Fruit fly (Drosophila melanogaster): Measurements from ENCODE around the gene CG32085.

CG32085 gene

DNA sequence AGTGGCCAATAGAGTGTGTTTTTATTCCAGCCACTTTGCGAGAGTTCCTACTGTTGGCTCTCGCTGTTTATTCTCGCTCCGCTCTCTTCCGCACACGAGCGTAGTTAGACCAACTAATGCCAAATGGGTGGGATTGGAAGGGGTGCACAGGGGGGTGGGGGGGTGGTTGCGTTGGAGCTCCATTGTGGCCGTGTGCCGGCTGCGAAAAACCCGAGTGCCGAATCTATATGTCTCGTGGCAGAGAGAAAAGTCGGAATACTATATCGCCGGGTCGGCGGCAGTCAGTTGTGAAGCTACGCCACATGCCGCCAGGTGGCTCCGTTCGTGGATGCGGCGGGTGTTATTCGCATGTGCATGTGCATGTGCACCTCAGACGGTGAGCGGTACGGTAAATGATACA is 79.0 kb downstream of the CG32085 start (continued):
- TF ChIP-seq onecut (GFP tag; IDR thresholded peaks at IDR 0.05): no peak
- no peak for TF ChIP-seq Doc2 (GFP tag; IDR thresholded peaks at IDR 0.05)
- TF ChIP-seq eyg (GFP tag; optimal IDR thresholded peaks at IDR 0.05): no peak
- TF ChIP-seq CG15514 (GFP tag; optimal IDR thresholded peaks at IDR 0.05): no peak
- no peak for TF ChIP-seq PHDP (tag; optimal IDR thresholded peaks at IDR 0.05)
- no peak for TF ChIP-seq CG15011 (GFP tag; optimal IDR thresholded peaks at IDR 0.05)
- no peak for TF ChIP-seq CG10321 (GFP tag; IDR thresholded peaks at IDR 0.05)
- TF ChIP-seq Ada2b (GFP tag; IDR thresholded peaks at IDR 0.05): no peak
- TF ChIP-seq H2.0 (GFP tag; IDR thresholded peaks at IDR 0.05): no peak
- TF ChIP-seq CG31365 (tag; optimal IDR thresholded peaks at IDR 0.05): no peak
- no peak for TF ChIP-seq CG3995 (GFP tag; optimal IDR thresholded peaks at IDR 0.05)
- TF ChIP-seq CG11093 (GFP tag; IDR thresholded peaks at IDR 0.05): no peak
- TF ChIP-seq CG30403 (GFP tag; optimal IDR thresholded peaks at IDR 0.05): no peak
- TF ChIP-seq Kr (GFP tag; optimal IDR thresholded peaks at IDR 0.05): no peak
- no peak for TF ChIP-seq Hsf (GFP tag; optimal IDR thresholded peaks at IDR 0.05)
- TF ChIP-seq CG8290 (GFP tag; optimal IDR thresholded peaks at IDR 0.05): no peak
- TF ChIP-seq CG8290 (tag; optimal IDR thresholded peaks at IDR 0.05): no peak
- no peak for TF ChIP-seq CG12155 (GFP tag; optimal IDR thresholded peaks at IDR 0.05)
- TF ChIP-seq tx (GFP tag; optimal IDR thresholded peaks at IDR 0.05): no peak
- TF ChIP-seq Adf1 (GFP tag; IDR thresholded peaks at IDR 0.05): no peak
- no peak for TF ChIP-seq Camta (GFP tag; optimal IDR thresholded peaks at IDR 0.05)
- TF ChIP-seq BEAF-32 (GFP tag; optimal IDR thresholded peaks at IDR 0.05): no peak
- TF ChIP-seq br (optimal IDR thresholded peaks at IDR 0.05): no peak
- TF ChIP-seq CG16863 (GFP tag; optimal IDR thresholded peaks at IDR 0.05): no peak
- TF ChIP-seq fd96Cb (tag; optimal IDR thresholded peaks at IDR 0.05): no peak
- no peak for TF ChIP-seq CG1832 (GFP tag; optimal IDR thresholded peaks at IDR 0.05)
- no peak for TF ChIP-seq Ravus (GFP tag; IDR thresholded peaks at IDR 0.05)
- TF ChIP-seq CG32767 (GFP tag; IDR thresholded peaks at IDR 0.05): 0 out of 2 replicates have a peak, but pooled peaks have one; percentile 12
- TF ChIP-seq CG13894 (tag; optimal IDR thresholded peaks at IDR 0.05): peak; percentile 84
- no peak for TF ChIP-seq schlank (tag; optimal IDR thresholded peaks at IDR 0.05)
- TF ChIP-seq dpn (GFP tag; optimal IDR thresholded peaks at IDR 0.05): no peak
- TF ChIP-seq Six4 (GFP tag; optimal IDR thresholded peaks at IDR 0.05): no peak
- no peak for TF ChIP-seq run (tag; optimal IDR thresholded peaks at IDR 0.05)
- TF ChIP-seq Jarid2 (GFP tag; optimal IDR thresholded peaks at IDR 0.05): no peak
- no peak for TF ChIP-seq danr (GFP tag; IDR thresholded peaks at IDR 0.05)
- no peak for TF ChIP-seq repo (GFP tag; optimal IDR thresholded peaks at IDR 0.05)
- TF ChIP-seq CG15696 (tag; optimal IDR thresholded peaks at IDR 0.05): no peak
- no peak for TF ChIP-seq cas (GFP tag; IDR thresholded peaks at IDR 0.05)
- TF ChIP-seq Trl (optimal IDR thresholded peaks at IDR 0.05): no peak
- TF ChIP-seq Trl (GFP tag; optimal IDR thresholded peaks at IDR 0.05): no peak
- no peak for TF ChIP-seq CG6765 (GFP tag; optimal IDR thresholded peaks at IDR 0.05)
- TF ChIP-seq nerfin-2 (GFP tag; IDR thresholded peaks at IDR 0.05; ENCODE audit: partially characterized antibody): no peak
- TF ChIP-seq CG8281 (tag; optimal IDR thresholded peaks at IDR 0.05): no peak
- peak; percentile 31; the same call in 1 of the 2 replicates for TF ChIP-seq CG6272 (GFP tag; IDR thresholded peaks at IDR 0.05)
- TF ChIP-seq HLHmδ (GFP tag; optimal IDR thresholded peaks at IDR 0.05): no peak
- TF ChIP-seq CG18619 (GFP tag; optimal IDR thresholded peaks at IDR 0.05): no peak
- no peak for TF ChIP-seq D (optimal IDR thresholded peaks at IDR 0.05)
- no peak for TF ChIP-seq D (GFP tag; optimal IDR thresholded peaks at IDR 0.05)
- no peak for TF ChIP-seq CG11247 (GFP tag; IDR thresholded peaks at IDR 0.05)
- TF ChIP-seq Deaf1 (tag; optimal IDR thresholded peaks at IDR 0.05): peak; percentile 85
- TF ChIP-seq BtbVII (GFP tag; optimal IDR thresholded peaks at IDR 0.05): no peak
- no peak for TF ChIP-seq hb (GFP tag; IDR thresholded peaks at IDR 0.05; ENCODE audit: partially characterized antibody)
- no peak for TF ChIP-seq bsh (GFP tag; optimal IDR thresholded peaks at IDR 0.05)
- no peak for TF ChIP-seq Dip2 (GFP tag; IDR thresholded peaks at IDR 0.05)

Measured in whole organism, embryonic.